Worm (Caenorhabditis elegans): ENCODE measurements around the gene parp-2.

The parp-2 gene

DNA sequence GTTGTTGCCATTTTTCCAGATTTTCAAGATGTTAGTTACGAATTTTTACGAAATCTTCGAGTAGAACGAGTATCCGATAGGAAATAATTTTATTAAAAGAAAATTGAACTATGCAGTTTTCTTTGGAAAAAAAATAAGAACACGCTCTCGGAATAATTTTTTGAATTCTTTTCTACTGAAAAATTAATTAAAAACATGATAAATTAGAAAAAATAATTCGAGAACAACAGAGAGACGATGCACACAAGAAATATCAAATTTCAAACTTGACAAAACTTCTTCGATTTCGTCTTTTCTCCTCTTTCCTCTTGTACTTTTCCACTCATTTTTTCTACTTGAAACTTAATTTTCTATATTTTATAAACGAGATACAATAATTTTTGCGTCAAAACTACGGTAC lies 32.9 kb upstream of the parp-2 start, which contains the start of gene F35H8.4:
Gene F35H8.4 (minus strand): TSS at position 101 of the 400 bp plus-strand sequence.
- TF ChIP-seq unc-55 (GFP tag; optimal IDR thresholded peaks at IDR 0.05): no peak
- TF ChIP-seq hlh-8 (tag; optimal IDR thresholded peaks at IDR 0.05): no peak
- no peak for TF ChIP-seq ceh-48 (tag; optimal IDR thresholded peaks at IDR 0.05)
- no peak for TF ChIP-seq ceh-45 (GFP tag; IDR thresholded peaks at IDR 0.05)
- TF ChIP-seq ceh-24 (tag; optimal IDR thresholded peaks at IDR 0.05): no peak
- TF ChIP-seq pat-9 (tag; optimal IDR thresholded peaks at IDR 0.05): no peak
- no peak for TF ChIP-seq tbx-2 (tag; optimal IDR thresholded peaks at IDR 0.05)
- TF ChIP-seq ceh-30 (tag; optimal IDR thresholded peaks at IDR 0.05): no peak
- no peak for TF ChIP-seq sox-2 (GFP tag; IDR thresholded peaks at IDR 0.05)
- TF ChIP-seq odd-2 (tag; optimal IDR thresholded peaks at IDR 0.05): no peak
- TF ChIP-seq gmeb-2 (tag; optimal IDR thresholded peaks at IDR 0.05): no peak
- TF ChIP-seq ceh-9 (tag; optimal IDR thresholded peaks at IDR 0.05): no peak
- no peak for TF ChIP-seq ztf-16 (tag; optimal IDR thresholded peaks at IDR 0.05)
- no peak for TF ChIP-seq che-1 (tag; optimal IDR thresholded peaks at IDR 0.05)

DNA sequence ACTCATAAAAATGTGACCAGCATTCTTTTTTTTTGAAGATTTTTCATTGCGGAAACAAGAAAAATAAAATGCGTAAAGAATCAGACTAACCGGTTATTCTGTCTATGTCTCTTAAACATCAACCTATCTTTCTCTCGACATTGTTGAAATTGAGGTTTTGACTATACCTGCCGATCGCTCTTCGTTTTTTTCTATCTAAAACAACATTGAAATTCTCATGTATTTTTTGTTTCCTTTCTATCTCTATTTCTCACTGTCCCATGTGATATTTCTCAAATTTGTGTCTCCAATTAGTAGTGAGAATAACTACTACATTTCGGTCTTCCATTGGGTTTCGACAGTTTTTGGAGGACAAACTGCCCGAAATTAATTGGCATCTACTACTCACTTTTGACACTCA lies 31.9 kb upstream of the parp-2 start:
- TF ChIP-seq gmeb-2 (tag; optimal IDR thresholded peaks at IDR 0.05) (no peak), elt-2 (tag; optimal IDR thresholded peaks at IDR 0.05) (no peak), unc-3 (GFP tag; conservative IDR thresholded peaks at IDR 0.05) (no peak), unc-3 (tag; optimal IDR thresholded peaks at IDR 0.05) (no peak), ref-2 (tag; optimal IDR thresholded peaks at IDR 0.05) (no peak), npax-4 (tag; optimal IDR thresholded peaks at IDR 0.05) (no peak), ceh-34 (tag; optimal IDR thresholded peaks at IDR 0.05) (no peak), K02D7.2 (tag; optimal IDR thresholded peaks at IDR 0.05) (no peak), ceh-9 (tag; optimal IDR thresholded peaks at IDR 0.05) (no peak), ztf-16 (tag; optimal IDR thresholded peaks at IDR 0.05) (no peak), eyg-1 (tag; optimal IDR thresholded peaks at IDR 0.05) (no peak), F13H6.1 (tag; optimal IDR thresholded peaks at IDR 0.05) (no peak), pag-3 (tag; optimal IDR thresholded peaks at IDR 0.05; ENCODE audit: borderline replicate concordance) (no peak), ahr-1 (tag; optimal IDR thresholded peaks at IDR 0.05) (no peak), fkh-6 (tag; optimal IDR thresholded peaks at IDR 0.05) (no peak), syd-9 (tag; optimal IDR thresholded peaks at IDR 0.05) (no peak), ceh-31 (tag; optimal IDR thresholded peaks at IDR 0.05) (no peak), sox-2 (GFP tag; IDR thresholded peaks at IDR 0.05) (no peak)

DNA sequence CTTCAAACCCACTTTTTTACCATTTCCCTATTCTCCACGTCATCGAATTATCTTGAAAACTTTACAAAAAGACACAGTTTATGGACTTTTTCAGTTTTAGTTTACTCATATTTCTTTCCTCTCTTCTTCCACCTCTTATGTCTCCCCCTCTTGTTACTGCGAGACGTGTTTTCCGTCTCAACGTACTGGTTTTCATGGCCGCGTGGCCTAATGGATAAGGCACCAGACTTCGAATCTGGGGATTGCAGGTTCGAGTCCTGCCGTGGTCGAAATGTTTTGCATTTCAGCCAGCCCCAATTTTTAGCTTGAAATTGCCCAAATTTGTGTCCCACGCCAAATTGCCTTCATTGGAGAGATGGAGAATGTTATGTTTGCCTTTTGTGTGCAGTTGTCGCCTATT lies 26.8 kb upstream of the parp-2 start:
- TF ChIP-seq ama-1 (optimal IDR thresholded peaks at IDR 0.05) (no peak), syd-9 (tag; optimal IDR thresholded peaks at IDR 0.05) (peak; percentile 86), ceh-31 (tag; optimal IDR thresholded peaks at IDR 0.05) (peak; percentile 40), pat-9 (tag; optimal IDR thresholded peaks at IDR 0.05) (peak; percentile 84), T23F11.4 (GFP tag; optimal IDR thresholded peaks at IDR 0.05) (peak; percentile 80), pha-4 (tag; optimal IDR thresholded peaks at IDR 0.05) (no peak), che-1 (tag; optimal IDR thresholded peaks at IDR 0.05) (peak; percentile 89), unc-42 (tag; optimal IDR thresholded peaks at IDR 0.05) (peak; percentile 38), C38D4.7 (GFP tag; optimal IDR thresholded peaks at IDR 0.05) (peak; percentile 84), ceh-14 (tag; optimal IDR thresholded peaks at IDR 0.05) (peak; percentile 16), gmeb-2 (tag; optimal IDR thresholded peaks at IDR 0.05) (peak; percentile 81), rnt-1 (tag; optimal IDR thresholded peaks at IDR 0.05) (peak; percentile 63), ref-2 (tag; optimal IDR thresholded peaks at IDR 0.05) (peak; percentile 85), ceh-30 (tag; optimal IDR thresholded peaks at IDR 0.05) (no peak), dve-1 (tag; optimal IDR thresholded peaks at IDR 0.05) (peak; percentile 83), lim-6 (tag; optimal IDR thresholded peaks at IDR 0.05) (peak; percentile 16), ceh-48 (tag; optimal IDR thresholded peaks at IDR 0.05) (peak; percentile 73), elt-4 (tag; optimal IDR thresholded peaks at IDR 0.05) (no peak), hlh-6 (tag; optimal IDR thresholded peaks at IDR 0.05) (peak; percentile 93), unc-86 (tag; optimal IDR thresholded peaks at IDR 0.05) (peak; percentile 88), K02D7.2 (tag; optimal IDR thresholded peaks at IDR 0.05) (peak; percentile 72), ceh-2 (tag; optimal IDR thresholded peaks at IDR 0.05) (peak; percentile 60), ceh-45 (GFP tag; IDR thresholded peaks at IDR 0.05) (peak; percentile 83), sdc-2 (tag; optimal IDR thresholded peaks at IDR 0.05) (peak; percentile 80), unc-55 (GFP tag; optimal IDR thresholded peaks at IDR 0.05) (no peak), ceh-6 (GFP tag; optimal IDR thresholded peaks at IDR 0.05) (peak; percentile 88), fkh-10 (GFP tag; optimal IDR thresholded peaks at IDR 0.05) (no peak), lin-11 (tag; optimal IDR thresholded peaks at IDR 0.05) (peak; percentile 75), ceh-18 (tag; optimal IDR thresholded peaks at IDR 0.05) (peak; percentile 70), madf-2 (tag; optimal IDR thresholded peaks at IDR 0.05) (peak; percentile 76), ceh-19 (GFP tag; optimal IDR thresholded peaks at IDR 0.05) (peak; percentile 91), K09A11.1 (tag; optimal IDR thresholded peaks at IDR 0.05; ENCODE audit: insufficient read depth) (peak; percentile 83)
